Fruit fly (Drosophila melanogaster) whole organism, embryonic: Measurements from ENCODE around the gene Set2.
A peak's percentile ranks its signal among the peaks of the same experiment; 100 is the strongest.

Experiments
- Adf1 ChIP-seq: fragments of 200-800 bp; sonication (Bioruptor generic); IDR thresholded peaks from 2 replicates; pipeline ENCODE4 v1.3.6; 2022; ENCODE audit warnings: missing biosample characterization, missing genetic modification characterization
- Aef1 ChIP-seq: fragments of 200-800 bp; sonication (Bioruptor generic); IDR thresholded peaks from 3 replicates; pipeline ENCODE4 v1.3.6; 2022; ENCODE audit warnings: missing biosample characterization, missing genetic modification characterization
- CG12769 ChIP-seq: fragments of 200-800 bp; sonication (Bioruptor generic); optimal IDR thresholded peaks from 2 replicates; lab custom pipeline; 2019; ENCODE audit warnings: missing biosample characterization, mild to moderate bottlenecking, missing genetic modification characterization, moderate library complexity
- CG16779 ChIP-seq: fragments of 200-800 bp; sonication (Bioruptor generic); IDR thresholded peaks from 2 replicates; pipeline ENCODE4 v1.3.6; 2022; ENCODE audit warnings: missing biosample characterization, missing genetic modification characterization
- CG2202 ChIP-seq: fragments of 200-800 bp; sonication (Bioruptor generic); optimal IDR thresholded peaks from 2 replicates; lab custom pipeline; 2018; ENCODE audit warnings: missing biosample characterization, mild to moderate bottlenecking, missing genetic modification characterization
- CG30431 ChIP-seq: fragments of 200-800 bp; sonication (Bioruptor generic); optimal IDR thresholded peaks from 2 replicates; lab custom pipeline; 2017; ENCODE audit warnings: missing biosample characterization, missing genetic modification characterization
- CG4328 ChIP-seq: fragments of 200-800 bp; sonication (Bioruptor generic); optimal IDR thresholded peaks from 3 replicates; lab custom pipeline; 2017; ENCODE audit warnings: missing biosample characterization, missing genetic modification reagents, missing genetic modification characterization
- CG6854 ChIP-seq: fragments of 200-800 bp; sonication (Bioruptor generic); optimal IDR thresholded peaks from 3 replicates; lab custom pipeline; 2017; ENCODE audit warnings: missing biosample characterization, mild to moderate bottlenecking, missing genetic modification characterization
- CG7963 ChIP-seq: fragments of 200-800 bp; sonication (Bioruptor generic); IDR thresholded peaks from 3 replicates; pipeline ENCODE4 v1.3.6; 2022; ENCODE audit warnings: missing biosample characterization, missing genetic modification characterization; ENCODE audit not compliant: partially characterized antibody
- CG9215 ChIP-seq: fragments of 200-800 bp; sonication (Bioruptor generic); IDR thresholded peaks from 2 replicates; pipeline ENCODE4 v1.3.6; 2022; ENCODE audit warnings: missing biosample characterization, missing genetic modification characterization
- HHEX ChIP-seq: fragments of 200-800 bp; sonication (Bioruptor generic); optimal IDR thresholded peaks from 3 replicates; lab custom pipeline; 2017; ENCODE audit warnings: missing biosample characterization, mild to moderate bottlenecking, missing genetic modification characterization, missing genetic modification reagents
- HmgZ ChIP-seq: fragments of 200-800 bp; sonication (Bioruptor generic); optimal IDR thresholded peaks from 2 replicates; lab custom pipeline; 2018; ENCODE audit warnings: missing biosample characterization, mild to moderate bottlenecking, missing genetic modification characterization
- Hr51 ChIP-seq, 2 experiments: fragments of 200-800 bp; sonication (Bioruptor generic); optimal IDR thresholded peaks; 2 replicates in 1 of 2; 3 replicates in 1 of 2; lab custom pipeline; 2016 to 2018; ENCODE audit warnings: missing biosample characterization in 2 of 2, missing genetic modification characterization in 2 of 2, mild to moderate bottlenecking in 1 of 2, moderate library complexity in 1 of 2
- Med ChIP-seq: fragments of 200-800 bp; sonication (Bioruptor generic); peaks from one replicate; lab custom pipeline; 2016; ENCODE audit warnings: missing biosample characterization, missing genetic modification characterization, mild to moderate bottlenecking, inconsistent platforms, moderate library complexity
- Mes4 ChIP-seq: fragments of 200-800 bp; sonication (Bioruptor generic); optimal IDR thresholded peaks from 2 replicates; lab custom pipeline; 2016; ENCODE audit warnings: missing biosample characterization, missing genetic modification characterization
- Myb ChIP-seq: fragments of 200-800 bp; sonication (Bioruptor generic); optimal IDR thresholded peaks from 2 replicates; lab custom pipeline; 2016; ENCODE audit warnings: missing biosample characterization, missing genetic modification characterization
- Nf-YB ChIP-seq: fragments of 200-800 bp; sonication (Bioruptor generic); optimal IDR thresholded peaks from 3 replicates; lab custom pipeline; 2019; ENCODE audit warnings: missing biosample characterization, mild to moderate bottlenecking, missing genetic modification characterization, moderate library complexity
- abd-A ChIP-seq: fragments of 200-800 bp; sonication (Bioruptor generic); optimal IDR thresholded peaks from 3 replicates; lab custom pipeline; 2019; ENCODE audit warnings: missing biosample characterization, mild to moderate bottlenecking, missing genetic modification characterization, moderate library complexity
- ac ChIP-seq: fragments of 200-800 bp; sonication (Bioruptor generic); optimal IDR thresholded peaks from 3 replicates; lab custom pipeline; 2017; ENCODE audit warnings: missing biosample characterization, mild to moderate bottlenecking, missing genetic modification characterization
- ash1 ChIP-seq: fragments of 200-800 bp; sonication (Bioruptor generic); optimal IDR thresholded peaks from 2 replicates; lab custom pipeline; 2018; ENCODE audit warnings: missing biosample characterization, mild to moderate bottlenecking, missing genetic modification characterization
- ato ChIP-seq: fragments of 200-800 bp; sonication (Bioruptor generic); IDR thresholded peaks from 2 replicates; pipeline ENCODE4 v1.3.6; 2022; ENCODE audit warnings: missing biosample characterization, missing genetic modification characterization; ENCODE audit not compliant: partially characterized antibody
- bowl ChIP-seq: fragments of 200-800 bp; sonication (Bioruptor generic); IDR thresholded peaks from 2 replicates; pipeline ENCODE4 v1.3.6; 2022; ENCODE audit warnings: missing biosample characterization, missing genetic modification characterization
- ci ChIP-seq: fragments of 200-800 bp; sonication (Bioruptor generic); IDR thresholded peaks from 3 replicates; pipeline ENCODE4 v1.3.6; 2022; ENCODE audit warnings: missing biosample characterization, missing genetic modification characterization
- cwo ChIP-seq: fragments of 200-800 bp; sonication (Bioruptor generic); optimal IDR thresholded peaks from 3 replicates; lab custom pipeline; 2017; ENCODE audit warnings: missing biosample characterization, missing genetic modification characterization, mild to moderate bottlenecking, moderate library complexity, missing genetic modification reagents
- fd102C ChIP-seq: fragments of 200-800 bp; sonication (Bioruptor generic); optimal IDR thresholded peaks from 2 replicates; lab custom pipeline; 2018; ENCODE audit warnings: missing biosample characterization, mild to moderate bottlenecking, missing genetic modification characterization, moderate library complexity
- fd3F ChIP-seq: fragments of 200-800 bp; sonication (Bioruptor generic); optimal IDR thresholded peaks from 2 replicates; lab custom pipeline; 2018; ENCODE audit warnings: missing biosample characterization, mild to moderate bottlenecking, missing genetic modification characterization, moderate library complexity
- grn ChIP-seq: fragments of 200-800 bp; sonication (Bioruptor generic); optimal IDR thresholded peaks from 3 replicates; lab custom pipeline; 2017; ENCODE audit warnings: missing biosample characterization, missing genetic modification characterization
- gsb ChIP-seq: fragments of 200-800 bp; sonication (Bioruptor generic); IDR thresholded peaks from 2 replicates; pipeline ENCODE4 v1.3.6; 2022; ENCODE audit warnings: missing biosample characterization, missing genetic modification characterization
- kah ChIP-seq: fragments of 200-800 bp; sonication (Bioruptor generic); optimal IDR thresholded peaks from 2 replicates; lab custom pipeline; 2018; ENCODE audit warnings: missing biosample characterization, mild to moderate bottlenecking, missing genetic modification characterization
- knrl ChIP-seq: fragments of 200-800 bp; sonication (Bioruptor generic); IDR thresholded peaks from 3 replicates; pipeline ENCODE4 v1.3.6; 2022; ENCODE audit warnings: missing biosample characterization, missing genetic modification characterization; ENCODE audit not compliant: partially characterized antibody
- lbe ChIP-seq: fragments of 200-800 bp; sonication (Bioruptor generic); optimal IDR thresholded peaks from 2 replicates; lab custom pipeline; 2016; ENCODE audit warnings: missing biosample characterization, mild to moderate bottlenecking, missing genetic modification characterization
- lilli ChIP-seq: fragments of 200-800 bp; sonication (Bioruptor generic); optimal IDR thresholded peaks from 3 replicates; lab custom pipeline; 2016; ENCODE audit warnings: missing biosample characterization, missing genetic modification characterization
- nerfin-1 ChIP-seq: fragments of 200-800 bp; sonication (Bioruptor generic); optimal IDR thresholded peaks from 3 replicates; lab custom pipeline; 2019; ENCODE audit warnings: missing biosample characterization, mild to moderate bottlenecking, missing genetic modification characterization, moderate library complexity
- org-1 ChIP-seq: fragments of 200-800 bp; sonication (Bioruptor generic); optimal IDR thresholded peaks from 2 replicates; lab custom pipeline; 2017; ENCODE audit warnings: missing biosample characterization, missing genetic modification characterization
- otp ChIP-seq: fragments of 200-800 bp; sonication (Bioruptor generic); IDR thresholded peaks from 3 replicates; pipeline ENCODE4, ENCODE4 v1.3.6; 2022; ENCODE audit warnings: missing biosample characterization, missing genetic modification characterization
- p53 ChIP-seq: fragments of 200-800 bp; sonication (Bioruptor generic); optimal IDR thresholded peaks from 2 replicates; lab custom pipeline; 2016; ENCODE audit warnings: missing biosample characterization, missing genetic modification characterization
- row ChIP-seq: fragments of 200-800 bp; sonication (Bioruptor generic); IDR thresholded peaks from 3 replicates; pipeline ENCODE4 v1.3.6; 2022; ENCODE audit warnings: missing biosample characterization, missing genetic modification characterization
- salm ChIP-seq: fragments of 200-800 bp; sonication (Bioruptor generic); optimal IDR thresholded peaks from 2 replicates; lab custom pipeline; 2018; ENCODE audit warnings: missing biosample characterization, mild to moderate bottlenecking, missing genetic modification characterization
- sens ChIP-seq: fragments of 200-800 bp; sonication (Bioruptor generic); peaks from one replicate; lab custom pipeline; 2016; ENCODE audit warnings: missing biosample characterization, missing genetic modification characterization
- sisA ChIP-seq: fragments of 200-800 bp; sonication (Bioruptor generic); IDR thresholded peaks from 2 replicates; pipeline ENCODE4 v1.3.6; 2022; ENCODE audit warnings: missing biosample characterization, missing genetic modification characterization
- sr ChIP-seq: fragments of 200-800 bp; sonication (Bioruptor generic); IDR thresholded peaks from 3 replicates; pipeline ENCODE4 v1.3.6; 2022; ENCODE audit warnings: missing biosample characterization, missing genetic modification characterization
- zen2 ChIP-seq: fragments of 200-800 bp; sonication (Bioruptor generic); IDR thresholded peaks from 3 replicates; pipeline ENCODE4 v1.3.6; 2022; ENCODE audit warnings: missing biosample characterization, missing genetic modification characterization; ENCODE audit not compliant: partially characterized antibody

Set2 gene

dm6 chrX:13407673-13408072 is 5.4 kb upstream of the Set2 start:
- TF ChIP-seq org-1 (GFP tag; lab: Kevin White, UChicago) (no peak), Aef1 (GFP tag; lab: Robert Waterston, UW) (no peak), otp (GFP tag; lab: Robert Waterston, UW) (no peak), p53 (GFP tag; lab: Kevin White, UChicago) (no peak), zen2 (no peak), fd3F (no peak), CG9215 (GFP tag; lab: Robert Waterston, UW) (no peak), HmgZ (tag; lab: Kevin White, UChicago) (no peak), Mes4 (no peak), HHEX (GFP tag; lab: Kevin White, UChicago) (no peak), knrl (GFP tag; lab: Robert Waterston, UW) (no peak), ash1 (GFP tag; lab: Kevin White, UChicago) (no peak), cwo (peak; percentile 52), sisA (GFP tag; lab: Robert Waterston, UW) (no peak), fd102C (GFP tag; lab: Kevin White, UChicago) (no peak), Myb (GFP tag; lab: Kevin White, UChicago) (no peak), ci (GFP tag; lab: Robert Waterston, UW) (no peak), Hr51 (GFP tag; optimal IDR thresholded peaks at IDR 0.05; lab: Kevin White, UChicago) (no peak), CG6854 (GFP tag; lab: Kevin White, UChicago) (no peak), lilli (GFP tag; lab: Kevin White, UChicago) (no peak), bowl (GFP tag; lab: Robert Waterston, UW) (no peak), CG2202 (no peak), nerfin-1 (no peak), ato (GFP tag; lab: Robert Waterston, UW) (no peak), grn (GFP tag; lab: Kevin White, UChicago) (peak; percentile 18), CG16779 (GFP tag; lab: Robert Waterston, UW) (no peak), kah (GFP tag; lab: Kevin White, UChicago) (peak; percentile 20), abd-A (tag; lab: Kevin White, UChicago) (no peak), CG30431 (no peak), lbe (no peak), salm (tag; lab: Kevin White, UChicago) (no peak), CG4328 (GFP tag; lab: Kevin White, UChicago) (no peak), gsb (GFP tag; lab: Robert Waterston, UW) (no peak), CG12769 (tag; lab: Kevin White, UChicago) (peak; percentile 33), sr (GFP tag; lab: Robert Waterston, UW) (no peak), Nf-YB (GFP tag; lab: Kevin White, UChicago) (no peak)

DNA sequence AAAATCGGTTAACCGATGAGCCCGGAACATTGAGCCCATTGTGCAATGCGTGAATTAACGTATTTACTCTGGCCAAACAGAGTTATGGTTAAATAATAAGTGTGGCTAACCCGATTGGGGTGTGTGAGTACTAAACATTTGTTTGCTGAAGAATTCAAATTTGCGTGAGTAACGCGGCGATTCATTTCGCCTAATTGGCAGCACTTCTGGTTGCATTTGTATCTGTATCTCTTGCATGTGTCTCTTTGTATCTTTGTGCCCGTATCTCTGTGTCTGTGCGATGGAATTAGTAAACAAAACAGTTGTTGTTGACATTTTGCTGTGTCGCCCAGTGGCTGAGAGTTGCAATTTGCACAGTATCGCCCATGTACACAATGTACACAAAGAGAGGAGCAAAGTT is 2.2 kb upstream of the Set2 start:
- TF ChIP-seq CG7963 (GFP tag; lab: Robert Waterston, UW), result no peak
- TF ChIP-seq Adf1, result no peak
- no peak for TF ChIP-seq ac (GFP tag; lab: Kevin White, UChicago)
- TF ChIP-seq row (GFP tag; lab: Robert Waterston, UW), result no peak
- no peak for TF ChIP-seq CG2202
- TF ChIP-seq sens (GFP tag; lab: Kevin White, UChicago), result peak; percentile 35
- peak; percentile 4 for TF ChIP-seq Med (GFP tag; lab: Kevin White, UChicago)
